Worm (Caenorhabditis elegans) whole organism, early embryonic: Measurements from ENCODE around the gene srx-59.

ENCODE experiments used
- B0310.2 ChIP-seq: sonication (generic microtip); optimal IDR thresholded peaks from 2 replicates; lab custom pipeline; 2016; ENCODE audit warnings: mild to moderate bottlenecking, missing genetic modification characterization, missing compliant biosample characterization
- aly-1 ChIP-seq: sonication (generic microtip); optimal IDR thresholded peaks from 2 replicates; lab custom pipeline; 2016; ENCODE audit warnings: missing genetic modification characterization, missing compliant biosample characterization
- ama-1 ChIP-seq: fragments of 150-350 bp; optimal IDR thresholded peaks from 2 replicates; lab custom pipeline; 2014
- ets-7 ChIP-seq: sonication (generic microtip); optimal IDR thresholded peaks from 2 replicates; lab custom pipeline; 2016; ENCODE audit warnings: missing genotype, missing genetic modification characterization, missing compliant biosample characterization
- flt-1 ChIP-seq: fragments of 200-800 bp; sonication (Bioruptor generic); IDR thresholded peaks from 2 replicates; pipeline ENCODE4 v1.3.6; 2022; ENCODE audit warnings: missing genetic modification characterization, missing compliant biosample characterization
- hmbx-1 ChIP-seq: sonication (generic microtip); optimal IDR thresholded peaks from 2 replicates; lab custom pipeline; 2016; ENCODE audit warnings: mild to moderate bottlenecking, missing genetic modification characterization, missing compliant biosample characterization
- hnd-1 ChIP-seq: sonication (generic microtip); optimal IDR thresholded peaks from 2 replicates; lab custom pipeline; 2016; ENCODE audit warnings: missing genetic modification characterization, missing compliant biosample characterization
- pes-1 ChIP-seq: fragments of 200-800 bp; sonication (Bioruptor generic); IDR thresholded peaks from 2 replicates; pipeline ENCODE4 v1.3.6; 2022; ENCODE audit warnings: missing genetic modification reagents, missing genetic modification characterization, missing compliant biosample characterization
- tra-4 ChIP-seq: sonication (generic microtip); optimal IDR thresholded peaks from 2 replicates; lab custom pipeline; 2017; ENCODE audit warnings: missing genetic modification characterization, missing compliant biosample characterization

DNA sequence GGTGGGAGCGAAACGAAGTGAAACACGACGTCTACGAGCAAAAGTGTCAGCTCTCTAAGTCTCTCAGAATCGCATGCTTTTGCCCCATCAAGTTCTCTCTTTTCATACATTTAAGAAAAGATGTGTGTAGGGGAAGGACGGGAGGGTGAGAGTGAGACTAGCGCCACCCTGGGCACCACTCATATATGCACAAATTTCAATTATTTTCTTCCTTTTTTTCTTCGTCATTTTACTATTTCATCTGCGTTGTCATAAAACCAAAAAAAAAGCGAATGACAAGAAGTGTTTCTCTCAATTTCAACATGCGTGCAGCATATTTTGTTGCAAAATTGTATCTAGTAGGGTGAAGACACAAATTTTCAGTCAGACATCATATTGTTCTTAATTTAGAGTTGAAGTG is 45.0 kb upstream of the srx-59 start:
- TF ChIP-seq tra-4 (no peak), ets-7 (no peak), hnd-1 (tag; lab: Kevin White, UChicago) (no peak), pes-1 (GFP tag; lab: Robert Waterston, UW) (no peak), ama-1 (no peak), B0310.2 (tag; lab: Kevin White, UChicago) (no peak), aly-1 (tag; lab: Kevin White, UChicago) (no peak), hmbx-1 (tag; lab: Kevin White, UChicago) (no peak), flt-1 (GFP tag; lab: Robert Waterston, UW) (no peak)
